Fruit fly (Drosophila melanogaster) whole organism, embryonic: ENCODE data around the gene Vav.
A peak's percentile ranks its signal among the peaks of the same experiment; 100 is the strongest.

Experiments used
- Blimp-1 ChIP-seq: fragments of 200-800 bp; sonication (Bioruptor generic); optimal IDR thresholded peaks from 3 replicates; lab custom pipeline; 2018; ENCODE audit warnings: missing biosample characterization, missing genetic modification characterization, mild to moderate bottlenecking, moderate library complexity, missing genetic modification reagents
- BtbVII ChIP-seq: fragments of 200-800 bp; sonication (Bioruptor generic); optimal IDR thresholded peaks from 3 replicates; lab custom pipeline; 2017; ENCODE audit warnings: missing biosample characterization, mild to moderate bottlenecking, missing genetic modification characterization
- CG11723 ChIP-seq: fragments of 200-800 bp; sonication (Bioruptor generic); optimal IDR thresholded peaks from 2 replicates; lab custom pipeline; 2017; ENCODE audit warnings: missing biosample characterization, mild to moderate bottlenecking, missing genetic modification characterization
- CG12769 ChIP-seq: fragments of 200-800 bp; sonication (Bioruptor generic); optimal IDR thresholded peaks from 2 replicates; lab custom pipeline; 2019; ENCODE audit warnings: missing biosample characterization, mild to moderate bottlenecking, missing genetic modification characterization, moderate library complexity
- CG13775 ChIP-seq: fragments of 200-800 bp; sonication (Bioruptor generic); optimal IDR thresholded peaks from 3 replicates; lab custom pipeline; 2017; ENCODE audit warnings: missing biosample characterization, mild to moderate bottlenecking, missing genetic modification characterization
- CG14710 ChIP-seq: fragments of 200-800 bp; sonication (Bioruptor generic); optimal IDR thresholded peaks from 3 replicates; lab custom pipeline; 2019; ENCODE audit warnings: missing biosample characterization, mild to moderate bottlenecking, missing genetic modification characterization, moderate library complexity
- CG14860 ChIP-seq: fragments of 200-800 bp; sonication (Bioruptor generic); IDR thresholded peaks from 3 replicates; pipeline ENCODE4 v1.3.6; 2022; ENCODE audit warnings: missing biosample characterization, missing genetic modification characterization; ENCODE audit not compliant: partially characterized antibody
- CG15269 ChIP-seq: fragments of 200-800 bp; sonication (Bioruptor generic); optimal IDR thresholded peaks from 2 replicates; lab custom pipeline; 2018; ENCODE audit warnings: missing biosample characterization, mild to moderate bottlenecking, missing genetic modification characterization, moderate library complexity
- CG15479 ChIP-seq: fragments of 200-800 bp; sonication (Bioruptor generic); optimal IDR thresholded peaks from 3 replicates; lab custom pipeline; 2019; ENCODE audit warnings: missing biosample characterization, mild to moderate bottlenecking, missing genetic modification characterization, moderate library complexity
- CG16779 ChIP-seq: fragments of 200-800 bp; sonication (Bioruptor generic); IDR thresholded peaks from 2 replicates; pipeline ENCODE4 v1.3.6; 2022; ENCODE audit warnings: missing biosample characterization, missing genetic modification characterization
- CG17361 ChIP-seq: fragments of 200-800 bp; sonication (Bioruptor generic); IDR thresholded peaks from 3 replicates; pipeline ENCODE4 v1.3.6; 2022; ENCODE audit warnings: missing biosample characterization, missing genetic modification characterization
- CG17912 ChIP-seq: fragments of 200-800 bp; sonication (Bioruptor generic); optimal IDR thresholded peaks from 2 replicates; lab custom pipeline; 2018; ENCODE audit warnings: missing biosample characterization, mild to moderate bottlenecking, missing genetic modification characterization
- CG18599 ChIP-seq: fragments of 200-800 bp; sonication (Bioruptor generic); optimal IDR thresholded peaks from 3 replicates; lab custom pipeline; 2017; ENCODE audit warnings: missing biosample characterization, missing genetic modification characterization, mild to moderate bottlenecking, moderate library complexity, missing genetic modification reagents
- CG32532 ChIP-seq: fragments of 200-800 bp; sonication (Bioruptor generic); IDR thresholded peaks from 2 replicates; pipeline ENCODE4 v1.3.6; 2022; ENCODE audit warnings: missing biosample characterization, missing genetic modification characterization
- CG6175 ChIP-seq: fragments of 200-800 bp; sonication (Bioruptor generic); IDR thresholded peaks from 3 replicates; pipeline ENCODE4 v1.3.6; 2022; ENCODE audit warnings: missing biosample characterization, missing genetic modification characterization
- CG6654 ChIP-seq: fragments of 200-800 bp; sonication (Bioruptor generic); optimal IDR thresholded peaks from 2 replicates; lab custom pipeline; 2017; ENCODE audit warnings: missing biosample characterization, mild to moderate bottlenecking, missing genetic modification characterization
- CG7556 ChIP-seq: fragments of 200-800 bp; sonication (Bioruptor generic); optimal IDR thresholded peaks from 2 replicates; lab custom pipeline; 2017; ENCODE audit warnings: missing biosample characterization, mild to moderate bottlenecking, missing genetic modification characterization
- CG7745 ChIP-seq: fragments of 200-800 bp; sonication (Bioruptor generic); optimal IDR thresholded peaks from 2 replicates; lab custom pipeline; 2018; ENCODE audit warnings: missing biosample characterization, mild to moderate bottlenecking, missing genetic modification characterization, moderate library complexity
- CG8924 ChIP-seq: fragments of 200-800 bp; optimal IDR thresholded peaks from 3 replicates; lab custom pipeline; 2019; ENCODE audit warnings: missing biosample characterization, mild to moderate bottlenecking, missing genetic modification characterization, moderate library complexity
- CG9437 ChIP-seq: fragments of 200-800 bp; sonication (Bioruptor generic); optimal IDR thresholded peaks from 2 replicates; lab custom pipeline; 2018; ENCODE audit warnings: missing biosample characterization, mild to moderate bottlenecking, missing genetic modification characterization
- CG9797 ChIP-seq: fragments of 200-800 bp; sonication (Bioruptor generic); optimal IDR thresholded peaks from 3 replicates; lab custom pipeline; 2018; ENCODE audit warnings: missing biosample characterization, mild to moderate bottlenecking, missing genetic modification characterization
- CG9932 ChIP-seq: fragments of 200-800 bp; sonication (Bioruptor generic); IDR thresholded peaks from 2 replicates; pipeline ENCODE4 v1.3.6; 2022; ENCODE audit warnings: missing biosample characterization, missing genetic modification characterization
- ERR ChIP-seq: fragments of 200-800 bp; sonication (Bioruptor generic); optimal IDR thresholded peaks from 2 replicates; lab custom pipeline; 2016; ENCODE audit warnings: missing biosample characterization, missing genetic modification characterization
- H2.0 ChIP-seq: fragments of 200-800 bp; sonication (Bioruptor generic); IDR thresholded peaks from 2 replicates; pipeline ENCODE4 v1.3.6; 2022; ENCODE audit warnings: missing biosample characterization, missing genetic modification characterization
- Hr3 ChIP-seq: fragments of 200-800 bp; sonication (Bioruptor generic); optimal IDR thresholded peaks from 3 replicates; lab custom pipeline; 2016; ENCODE audit warnings: missing biosample characterization, missing genetic modification characterization
- MESR4 ChIP-seq: fragments of 200-800 bp; sonication (Bioruptor generic); optimal IDR thresholded peaks from 2 replicates; lab custom pipeline; 2018; ENCODE audit warnings: missing biosample characterization, mild to moderate bottlenecking, missing genetic modification characterization, moderate library complexity
- Med ChIP-seq: fragments of 200-800 bp; sonication (Bioruptor generic); peaks from one replicate; lab custom pipeline; 2016; ENCODE audit warnings: missing biosample characterization, missing genetic modification characterization, mild to moderate bottlenecking, inconsistent platforms, moderate library complexity
- PHDP ChIP-seq: fragments of 200-800 bp; sonication (Bioruptor generic); optimal IDR thresholded peaks from 3 replicates; lab custom pipeline; 2018; ENCODE audit warnings: missing biosample characterization, mild to moderate bottlenecking, missing genetic modification characterization, moderate library complexity
- Poxn ChIP-seq: fragments of 200-800 bp; sonication (Bioruptor generic); IDR thresholded peaks from 2 replicates; pipeline ENCODE4 v1.3.6; 2022; ENCODE audit warnings: missing biosample characterization, missing genetic modification characterization
- Six4 ChIP-seq: fragments of 200-800 bp; sonication (Bioruptor generic); optimal IDR thresholded peaks from 2 replicates; lab custom pipeline; 2016; ENCODE audit warnings: missing biosample characterization, missing genetic modification characterization
- abd-A ChIP-seq: fragments of 200-800 bp; sonication (Bioruptor generic); optimal IDR thresholded peaks from 3 replicates; lab custom pipeline; 2019; ENCODE audit warnings: missing biosample characterization, mild to moderate bottlenecking, missing genetic modification characterization, moderate library complexity
- aop ChIP-seq: fragments of 200-800 bp; sonication (Bioruptor generic); IDR thresholded peaks from 2 replicates; pipeline ENCODE4 v1.3.6; 2022; ENCODE audit warnings: missing biosample characterization, missing genetic modification characterization
- ap ChIP-seq: fragments of 200-800 bp; sonication (Bioruptor generic); IDR thresholded peaks from 2 replicates; pipeline ENCODE4 v1.3.6; 2022; ENCODE audit warnings: missing biosample characterization, missing genetic modification characterization
- dmrt99B ChIP-seq: fragments of 200-800 bp; sonication (Bioruptor generic); optimal IDR thresholded peaks from 2 replicates; lab custom pipeline; 2018; ENCODE audit warnings: missing biosample characterization, mild to moderate bottlenecking, missing genetic modification characterization, moderate library complexity
- dpn ChIP-seq, 2 experiments: fragments of 200-800 bp; sonication (Bioruptor generic); optimal IDR thresholded peaks; 3 replicates each; lab custom pipeline; 2016; ENCODE audit warnings: missing biosample characterization in 2 of 2, missing genetic modification characterization in 2 of 2
- gce ChIP-seq: fragments of 200-800 bp; sonication (Bioruptor generic); IDR thresholded peaks from 3 replicates; pipeline ENCODE4 v1.3.6; 2022; ENCODE audit warnings: missing biosample characterization, missing genetic modification characterization
- gcm ChIP-seq: fragments of 200-800 bp; sonication (Bioruptor generic); optimal IDR thresholded peaks from 2 replicates; lab custom pipeline; 2019; ENCODE audit warnings: missing biosample characterization, mild to moderate bottlenecking, missing genetic modification characterization, moderate library complexity
- gsb ChIP-seq: fragments of 200-800 bp; sonication (Bioruptor generic); IDR thresholded peaks from 2 replicates; pipeline ENCODE4 v1.3.6; 2022; ENCODE audit warnings: missing biosample characterization, missing genetic modification characterization
- insv ChIP-seq, 2 experiments: fragments of 200-800 bp; sonication (Bioruptor generic); optimal IDR thresholded peaks; 3 replicates each; lab custom pipeline; 2016 to 2018; ENCODE audit warnings: missing biosample characterization in 2 of 2, missing genetic modification characterization in 2 of 2
- kay ChIP-seq: fragments of 200-800 bp; sonication (Bioruptor generic); optimal IDR thresholded peaks from 2 replicates; lab custom pipeline; 2016; ENCODE audit warnings: missing biosample characterization, missing genetic modification characterization
- ken ChIP-seq: fragments of 200-800 bp; sonication (Bioruptor generic); IDR thresholded peaks from 3 replicates; pipeline ENCODE4 v1.3.6; 2022; ENCODE audit warnings: missing biosample characterization, missing genetic modification characterization
- knrl ChIP-seq: fragments of 200-800 bp; sonication (Bioruptor generic); IDR thresholded peaks from 3 replicates; pipeline ENCODE4 v1.3.6; 2022; ENCODE audit warnings: missing biosample characterization, missing genetic modification characterization; ENCODE audit not compliant: partially characterized antibody
- lab ChIP-seq: fragments of 200-800 bp; sonication (Bioruptor generic); optimal IDR thresholded peaks from 3 replicates; lab custom pipeline; 2017; ENCODE audit warnings: missing biosample characterization, missing genetic modification characterization, mild to moderate bottlenecking, moderate library complexity, missing genetic modification reagents
- lov ChIP-seq, 2 experiments: fragments of 200-800 bp in 1 of 2; fragments of >200 bp in 1 of 2; sonication (Bioruptor generic) in 1 of 2; IDR thresholded peaks in 1 of 2; optimal IDR thresholded peaks in 1 of 2; 2 replicates in 1 of 2; 3 replicates in 1 of 2; pipeline versions ENCODE4 v1.3.6 to Lab custom; 2017 to 2022; ENCODE audit warnings: missing biosample characterization in 1 of 2, missing genetic modification characterization in 1 of 2
- luna ChIP-seq: fragments of 200-800 bp; sonication (Bioruptor generic); optimal IDR thresholded peaks from 2 replicates; lab custom pipeline; 2016; ENCODE audit warnings: missing biosample characterization, missing genetic modification characterization
- sim ChIP-seq: fragments of 200-800 bp; sonication (Bioruptor generic); IDR thresholded peaks from 2 replicates; pipeline ENCODE4 v1.3.6; 2022; ENCODE audit warnings: missing biosample characterization, missing genetic modification characterization
- slbo ChIP-seq: fragments of 200-800 bp; sonication (Bioruptor generic); IDR thresholded peaks from 2 replicates; pipeline ENCODE4 v1.3.6; 2022; ENCODE audit warnings: missing biosample characterization, missing genetic modification characterization
- sr ChIP-seq: fragments of 200-800 bp; sonication (Bioruptor generic); IDR thresholded peaks from 3 replicates; pipeline ENCODE4 v1.3.6; 2022; ENCODE audit warnings: missing biosample characterization, missing genetic modification characterization
- zf30C ChIP-seq: fragments of 200-800 bp; sonication (Bioruptor generic); optimal IDR thresholded peaks from 3 replicates; lab custom pipeline; 2018; ENCODE audit warnings: missing biosample characterization, mild to moderate bottlenecking, missing genetic modification characterization

The Vav gene

DNA sequence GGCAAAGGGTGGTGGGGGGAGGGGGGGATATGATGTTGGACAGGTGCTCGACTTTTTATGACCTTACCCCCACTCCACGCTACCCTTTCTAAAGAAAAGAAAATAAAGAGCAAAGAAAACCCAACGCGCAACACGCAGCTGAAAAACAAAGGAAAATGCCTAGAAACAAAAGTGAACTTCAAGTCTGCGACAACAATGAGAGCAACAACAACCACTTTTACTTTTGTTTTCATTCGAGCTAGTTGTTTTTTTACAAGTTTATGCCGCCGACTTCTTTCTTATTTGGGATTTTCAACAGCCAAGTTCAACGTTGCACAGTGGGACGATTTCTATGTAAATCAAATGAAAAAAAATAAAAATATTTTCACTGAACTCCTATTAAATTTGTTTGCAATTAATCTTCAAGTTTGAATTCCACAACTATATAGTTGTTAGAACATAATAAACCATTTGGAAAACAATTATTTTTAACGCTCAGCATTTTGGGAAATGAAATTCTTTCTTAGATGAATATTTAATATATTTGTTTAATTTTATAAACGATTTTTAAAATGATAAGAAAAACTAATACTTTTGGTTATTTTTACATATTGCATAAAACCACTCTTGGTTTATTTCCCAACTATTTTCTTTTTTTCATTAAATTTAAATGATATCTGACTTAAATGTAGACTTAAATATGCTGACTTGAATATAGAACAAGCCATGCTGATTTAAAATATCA is 36.9 kb upstream of the Vav start (continued):
- TF ChIP-seq PHDP (peak; percentile 38), luna (GFP tag; lab: Kevin White, UChicago) (no peak), Hr3 (GFP tag; lab: Kevin White, UChicago) (peak; percentile 37), ken (GFP tag; lab: Robert Waterston, UW) (no peak), slbo (GFP tag; lab: Robert Waterston, UW) (0 out of 2 replicates have a peak, but pooled peaks have one; percentile 13), kay (GFP tag; lab: Kevin White, UChicago) (no peak), CG9797 (GFP tag; lab: Kevin White, UChicago) (no peak), sim (no peak), CG7556 (GFP tag; lab: Kevin White, UChicago) (peak; percentile 76), CG6654 (GFP tag; lab: Kevin White, UChicago) (no peak), CG7745 (tag; lab: Kevin White, UChicago) (no peak), CG14860 (GFP tag; lab: Robert Waterston, UW) (no peak), CG15479 (GFP tag; lab: Kevin White, UChicago) (no peak), CG11723 (GFP tag; lab: Kevin White, UChicago) (no peak), Six4 (no peak), abd-A (tag; lab: Kevin White, UChicago) (no peak), ERR (GFP tag; lab: Kevin White, UChicago) (no peak), lov (optimal IDR thresholded peaks at IDR 0.05; lab: Kevin White, UChicago) (no peak), lov (GFP tag; IDR thresholded peaks at IDR 0.05; lab: Robert Waterston, UW) (no peak), lab (peak; percentile 20), CG14710 (peak; percentile 43), CG17912 (GFP tag; lab: Kevin White, UChicago) (no peak), dpn (GFP tag; optimal IDR thresholded peaks at IDR 0.05; lab: Kevin White, UChicago) (peak in 1 of 2 experiments; percentile 22), ap (GFP tag; lab: Robert Waterston, UW) (no peak), CG18599 (GFP tag; lab: Kevin White, UChicago) (no peak), CG15269 (tag; lab: Kevin White, UChicago) (peak; percentile 40), aop (GFP tag; lab: Robert Waterston, UW) (no peak), MESR4 (GFP tag; lab: Kevin White, UChicago) (no peak), gce (GFP tag; lab: Robert Waterston, UW) (no peak), CG16779 (GFP tag; lab: Robert Waterston, UW) (no peak), knrl (GFP tag; lab: Robert Waterston, UW) (no peak), dmrt99B (tag; lab: Kevin White, UChicago) (peak; percentile 70), Poxn (GFP tag; lab: Robert Waterston, UW) (no peak), H2.0 (no peak), zf30C (GFP tag; lab: Kevin White, UChicago) (no peak), insv (GFP tag; optimal IDR thresholded peaks at IDR 0.05; lab: Kevin White, UChicago) (no peak)

DNA sequence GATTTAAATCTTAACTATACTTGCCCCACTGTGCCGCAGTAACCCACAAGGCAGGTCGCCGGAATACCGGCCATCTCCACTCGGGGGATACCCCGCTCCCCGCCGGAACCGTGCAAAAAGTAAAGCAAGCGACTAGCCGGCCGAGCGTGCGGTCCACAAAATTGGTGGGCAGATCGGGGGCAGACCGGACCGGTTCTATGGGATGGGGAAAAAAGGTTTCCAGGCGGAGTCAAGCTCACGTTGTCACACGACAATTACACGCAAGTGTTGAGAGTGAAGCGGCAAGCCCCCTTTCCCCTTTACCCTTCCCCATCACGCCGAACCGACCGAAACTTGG is 36.3 kb upstream of the Vav start:
- TF ChIP-seq CG17361 (GFP tag; lab: Robert Waterston, UW) (peak; percentile 26; the same call in 2 of the 3 replicates), Blimp-1 (GFP tag; lab: Kevin White, UChicago) (peak; percentile 64), CG9437 (GFP tag; lab: Kevin White, UChicago) (peak; percentile 26), CG6175 (GFP tag; lab: Robert Waterston, UW) (peak; percentile 62; the same call in 1 of the 3 replicates), gcm (GFP tag; lab: Kevin White, UChicago) (no peak), gsb (no peak), CG9932 (GFP tag; lab: Robert Waterston, UW) (0 out of 2 replicates have a peak, but pooled peaks have one; percentile 8), CG13775 (peak; percentile 13), sr (GFP tag; lab: Robert Waterston, UW) (0 out of 3 replicates have a peak, but pooled peaks have one; percentile 43), CG8924 (peak; percentile 20), Med (GFP tag; lab: Kevin White, UChicago) (peak; percentile 55), CG32532 (0 out of 2 replicates have a peak, but pooled peaks have one; percentile 13), CG12769 (tag; lab: Kevin White, UChicago) (peak; percentile 55), BtbVII (GFP tag; lab: Kevin White, UChicago) (no peak)
